Worm (Caenorhabditis elegans): ENCODE data around the gene ins-2.

DNA sequence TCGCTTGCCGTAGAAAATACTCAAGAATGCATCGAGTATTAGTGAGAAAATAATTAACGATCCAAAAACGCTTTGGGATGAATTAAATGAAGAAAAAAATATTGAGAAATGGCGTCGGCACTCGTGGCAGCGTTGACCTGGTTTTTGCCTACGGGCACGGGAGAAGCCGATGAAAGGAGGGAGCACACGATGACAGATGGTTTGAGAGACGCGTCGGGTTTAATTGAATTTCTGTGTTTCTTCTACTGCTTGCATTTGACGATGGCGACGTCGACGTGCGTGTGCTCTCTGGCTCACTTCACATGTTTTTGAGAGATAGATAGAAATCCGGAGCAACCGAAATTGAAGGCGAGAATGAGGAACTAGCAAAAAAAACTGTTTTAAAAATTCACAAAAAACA, 37.7 kb upstream of the ins-2 start:
- TF ChIP-seq scrt-1 (GFP tag; IDR thresholded peaks at IDR 0.05), result no peak
- no peak for TF ChIP-seq B0310.2 (tag; optimal IDR thresholded peaks at IDR 0.05)
- TF ChIP-seq aly-1 (tag; optimal IDR thresholded peaks at IDR 0.05), result no peak
- TF ChIP-seq flt-1 (GFP tag; IDR thresholded peaks at IDR 0.05), result no peak
- TF ChIP-seq ama-1 (optimal IDR thresholded peaks at IDR 0.05), result no peak

All from whole organism, early embryonic.